Fruit fly (Drosophila melanogaster) whole organism, embryonic: ENCODE results near the gene Tasp1.

ENCODE experiments used
- Atf3 ChIP-seq: fragments of 200-800 bp; sonication (Bioruptor generic); optimal IDR thresholded peaks from 3 replicates; lab custom pipeline; 2016; ENCODE audit warnings: missing biosample characterization, missing genetic modification characterization
- C15 ChIP-seq: fragments of 200-800 bp; sonication (Bioruptor generic); IDR thresholded peaks from 3 replicates; pipeline ENCODE4 v1.3.6; 2022; ENCODE audit warnings: missing biosample characterization, missing genetic modification characterization
- CG10654 ChIP-seq: fragments of 200-800 bp; sonication (Bioruptor generic); optimal IDR thresholded peaks from 2 replicates; lab custom pipeline; 2016; ENCODE audit warnings: missing biosample characterization, missing genetic modification characterization
- CG11247 ChIP-seq: fragments of 200-800 bp; sonication (Bioruptor generic); IDR thresholded peaks from 2 replicates; pipeline ENCODE4 v1.3.6; 2022; ENCODE audit warnings: missing biosample characterization, missing genetic modification characterization
- CG11456 ChIP-seq: fragments of 200-800 bp; sonication (Bioruptor generic); IDR thresholded peaks from 3 replicates; pipeline ENCODE4 v1.3.6; 2022; ENCODE audit warnings: missing biosample characterization, missing genetic modification characterization
- CG13775 ChIP-seq: fragments of 200-800 bp; sonication (Bioruptor generic); optimal IDR thresholded peaks from 3 replicates; lab custom pipeline; 2017; ENCODE audit warnings: missing biosample characterization, mild to moderate bottlenecking, missing genetic modification characterization
- CG14710 ChIP-seq: fragments of 200-800 bp; sonication (Bioruptor generic); optimal IDR thresholded peaks from 3 replicates; lab custom pipeline; 2019; ENCODE audit warnings: missing biosample characterization, mild to moderate bottlenecking, missing genetic modification characterization, moderate library complexity
- CG18619 ChIP-seq: fragments of 200-800 bp; sonication (Bioruptor generic); optimal IDR thresholded peaks from 3 replicates; lab custom pipeline; 2017; ENCODE audit warnings: missing biosample characterization, mild to moderate bottlenecking, missing genetic modification characterization
- CG2678 ChIP-seq: fragments of 200-800 bp; sonication (Bioruptor generic); optimal IDR thresholded peaks from 3 replicates; lab custom pipeline; 2019; ENCODE audit warnings: missing biosample characterization, mild to moderate bottlenecking, missing genetic modification characterization, moderate library complexity
- CG2889 ChIP-seq: fragments of 200-800 bp; sonication (Bioruptor generic); IDR thresholded peaks from 3 replicates; pipeline ENCODE4 v1.3.6; 2022; ENCODE audit warnings: missing biosample characterization, missing genetic modification characterization
- CG30403 ChIP-seq: fragments of 200-800 bp; sonication (Bioruptor generic); optimal IDR thresholded peaks from 3 replicates; lab custom pipeline; 2016; ENCODE audit warnings: missing biosample characterization, missing genetic modification characterization
- CG32532 ChIP-seq: fragments of 200-800 bp; sonication (Bioruptor generic); IDR thresholded peaks from 2 replicates; pipeline ENCODE4 v1.3.6; 2022; ENCODE audit warnings: missing biosample characterization, missing genetic modification characterization
- CG32772 ChIP-seq: fragments of 200-800 bp; sonication (Bioruptor generic); IDR thresholded peaks from 2 replicates; pipeline ENCODE4 v1.3.6; 2022; ENCODE audit warnings: missing biosample characterization, missing genetic modification characterization
- CG3995 ChIP-seq: fragments of 200-800 bp; sonication (Bioruptor generic); optimal IDR thresholded peaks from 3 replicates; lab custom pipeline; 2016; ENCODE audit warnings: missing biosample characterization, missing genetic modification characterization
- CG4282 ChIP-seq: fragments of 200-800 bp; sonication (Bioruptor generic); optimal IDR thresholded peaks from 2 replicates; lab custom pipeline; 2016; ENCODE audit warnings: missing biosample characterization, missing genetic modification characterization
- CG4424 ChIP-seq: fragments of 200-800 bp; sonication (Bioruptor generic); optimal IDR thresholded peaks from 3 replicates; lab custom pipeline; 2016; ENCODE audit warnings: missing biosample characterization, missing genetic modification characterization
- CG5180 ChIP-seq: fragments of 200-800 bp; sonication (Bioruptor generic); optimal IDR thresholded peaks from 3 replicates; lab custom pipeline; 2017; ENCODE audit warnings: missing biosample characterization, missing genetic modification characterization, mild to moderate bottlenecking, moderate library complexity, missing genetic modification reagents
- CG6791 ChIP-seq: fragments of 200-800 bp; sonication (Bioruptor generic); IDR thresholded peaks from 3 replicates; pipeline ENCODE4 v1.3.6; 2022; ENCODE audit warnings: missing biosample characterization, missing genetic modification characterization; ENCODE audit not compliant: partially characterized antibody
- CG7357 ChIP-seq: fragments of 200-800 bp; sonication (Bioruptor generic); IDR thresholded peaks from 3 replicates; pipeline ENCODE4 v1.3.6; 2022; ENCODE audit warnings: missing biosample characterization, missing genetic modification characterization
- CG7372 ChIP-seq: fragments of 200-800 bp; sonication (Bioruptor generic); IDR thresholded peaks from 2 replicates; pipeline ENCODE4 v1.3.6; 2022; ENCODE audit warnings: missing biosample characterization, missing genetic modification characterization
- CG8089 ChIP-seq: fragments of 200-800 bp; sonication (Bioruptor generic); optimal IDR thresholded peaks from 3 replicates; lab custom pipeline; 2016; ENCODE audit warnings: missing biosample characterization, missing genetic modification characterization
- CG8388 ChIP-seq: fragments of 200-800 bp; sonication (Bioruptor generic); optimal IDR thresholded peaks from 2 replicates; lab custom pipeline; 2019; ENCODE audit warnings: missing biosample characterization, mild to moderate bottlenecking, missing genetic modification characterization, moderate library complexity
- CTCF ChIP-seq: fragments of 200-800 bp; sonication (Bioruptor generic); optimal IDR thresholded peaks from 2 replicates; lab custom pipeline; 2017; ENCODE audit warnings: missing biosample characterization, mild to moderate bottlenecking, missing genetic modification characterization, moderate library complexity
- Dip3 ChIP-seq: fragments of 200-800 bp; sonication (Bioruptor generic); optimal IDR thresholded peaks from 3 replicates; lab custom pipeline; 2016; ENCODE audit warnings: missing biosample characterization, missing genetic modification characterization
- Dp ChIP-seq: fragments of 200-800 bp; sonication (Bioruptor generic); optimal IDR thresholded peaks from 2 replicates; lab custom pipeline; 2018; ENCODE audit warnings: missing biosample characterization, mild to moderate bottlenecking, missing genetic modification characterization, moderate library complexity
- Fer2 ChIP-seq: fragments of 200-800 bp; sonication (Bioruptor generic); optimal IDR thresholded peaks from 2 replicates; lab custom pipeline; 2018; ENCODE audit warnings: missing biosample characterization, mild to moderate bottlenecking, missing genetic modification characterization, moderate library complexity
- Hr3 ChIP-seq: fragments of 200-800 bp; sonication (Bioruptor generic); optimal IDR thresholded peaks from 3 replicates; lab custom pipeline; 2016; ENCODE audit warnings: missing biosample characterization, missing genetic modification characterization
- NfI ChIP-seq: fragments of 200-800 bp; sonication (Bioruptor generic); optimal IDR thresholded peaks from 3 replicates; lab custom pipeline; 2018; ENCODE audit warnings: missing biosample characterization, mild to moderate bottlenecking, missing genetic modification characterization, moderate library complexity
- Sin3A ChIP-seq: fragments of >200 bp; optimal IDR thresholded peaks from 2 replicates; lab custom pipeline; 2018
- Sry-δ ChIP-seq: fragments of 200-800 bp; sonication (Bioruptor generic); optimal IDR thresholded peaks from 2 replicates; lab custom pipeline; 2016; ENCODE audit warnings: missing biosample characterization, missing genetic modification characterization
- Tbp ChIP-seq: fragments of >200 bp; optimal IDR thresholded peaks from 2 replicates; lab custom pipeline; 2018; ENCODE audit warnings: missing biosample characterization, missing genetic modification characterization
- Trl ChIP-seq, 3 experiments: fragments of >200 bp in 2 of 3; fragments of 200-800 bp in 1 of 3; sonication (Bioruptor generic) in 1 of 3; optimal IDR thresholded peaks; 2 replicates in 1 of 3; 3 replicates in 2 of 3; lab custom pipeline; 2016 to 2017; ENCODE audit warnings: missing biosample characterization in 1 of 3, missing genetic modification characterization in 1 of 3
- ara ChIP-seq: fragments of 200-800 bp; sonication (Bioruptor generic); IDR thresholded peaks from 2 replicates; pipeline ENCODE4 v1.3.6; 2022; ENCODE audit warnings: missing biosample characterization, missing genetic modification characterization
- gro ChIP-seq: fragments of 200-800 bp; sonication (Bioruptor generic); optimal IDR thresholded peaks from 2 replicates; lab custom pipeline; 2016; ENCODE audit warnings: missing biosample characterization, missing genetic modification characterization
- inv ChIP-seq: fragments of 200-800 bp; sonication (Bioruptor generic); IDR thresholded peaks from 2 replicates; pipeline ENCODE4 v1.3.6; 2022; ENCODE audit warnings: missing biosample characterization, missing genetic modification characterization; ENCODE audit not compliant: partially characterized antibody
- jigr1 ChIP-seq: fragments of 200-800 bp; sonication (Bioruptor generic); IDR thresholded peaks from 3 replicates; pipeline ENCODE4 v1.3.6; 2022; ENCODE audit warnings: missing biosample characterization, missing genetic modification characterization
- lmd ChIP-seq: fragments of 200-800 bp; sonication (Bioruptor generic); IDR thresholded peaks from 2 replicates; pipeline ENCODE4 v1.3.6; 2022; ENCODE audit warnings: missing biosample characterization, missing genetic modification characterization
- luna ChIP-seq: fragments of 200-800 bp; sonication (Bioruptor generic); optimal IDR thresholded peaks from 2 replicates; lab custom pipeline; 2016; ENCODE audit warnings: missing biosample characterization, missing genetic modification characterization
- nerfin-1 ChIP-seq: fragments of 200-800 bp; sonication (Bioruptor generic); optimal IDR thresholded peaks from 3 replicates; lab custom pipeline; 2019; ENCODE audit warnings: missing biosample characterization, mild to moderate bottlenecking, missing genetic modification characterization, moderate library complexity
- odd ChIP-seq: fragments of 200-800 bp; sonication (Bioruptor generic); optimal IDR thresholded peaks from 2 replicates; lab custom pipeline; 2017; ENCODE audit warnings: missing biosample characterization, mild to moderate bottlenecking, missing genetic modification characterization
- onecut ChIP-seq: fragments of 200-800 bp; sonication (Bioruptor generic); IDR thresholded peaks from 2 replicates; pipeline ENCODE4 v1.3.6; 2022; ENCODE audit warnings: missing biosample characterization, missing genetic modification characterization
- peb ChIP-seq: fragments of 200-800 bp; sonication (Bioruptor generic); IDR thresholded peaks from 2 replicates; pipeline ENCODE4 v1.3.6; 2022; ENCODE audit warnings: missing biosample characterization, missing genetic modification characterization
- prd ChIP-seq, 3 experiments: fragments of >200 bp in 2 of 3; fragments of 200-800 bp in 1 of 3; sonication (Bioruptor generic) in 1 of 3; optimal IDR thresholded peaks in 2 of 3; IDR thresholded peaks in 1 of 3; 2 replicates in 2 of 3; 3 replicates in 1 of 3; pipeline versions ENCODE4 v1.3.6 to Lab custom; 2017 to 2022; ENCODE audit warnings: missing biosample characterization in 1 of 3, missing genetic modification characterization in 1 of 3
- pzg ChIP-seq: fragments of 200-800 bp; sonication (Bioruptor generic); optimal IDR thresholded peaks from 3 replicates; lab custom pipeline; 2018; ENCODE audit warnings: missing biosample characterization, mild to moderate bottlenecking, missing genetic modification characterization, moderate library complexity
- sob ChIP-seq: fragments of 200-800 bp; sonication (Bioruptor generic); IDR thresholded peaks from 2 replicates; pipeline ENCODE4 v1.3.6; 2022; ENCODE audit warnings: missing biosample characterization, missing genetic modification characterization
- stwl ChIP-seq: fragments of 200-800 bp; sonication (Bioruptor generic); optimal IDR thresholded peaks from 3 replicates; lab custom pipeline; 2018; ENCODE audit warnings: missing biosample characterization, mild to moderate bottlenecking, missing genetic modification characterization, moderate library complexity
- tgo ChIP-seq: fragments of 200-800 bp; sonication (Bioruptor generic); IDR thresholded peaks from 3 replicates; pipeline ENCODE4 v1.3.6; 2022; ENCODE audit warnings: missing biosample characterization, missing genetic modification characterization
- tin ChIP-seq: fragments of 200-800 bp; sonication (Bioruptor generic); optimal IDR thresholded peaks from 3 replicates; lab custom pipeline; 2016; ENCODE audit warnings: missing biosample characterization, missing genetic modification characterization
- tll ChIP-seq, 2 experiments: fragments of 200-800 bp in 1 of 2; fragments of >200 bp in 1 of 2; sonication (Bioruptor generic) in 1 of 2; optimal IDR thresholded peaks; 2 replicates each; lab custom pipeline; 2017 to 2019; ENCODE audit warnings: missing biosample characterization in 2 of 2, missing genetic modification characterization in 2 of 2, mild to moderate bottlenecking in 1 of 2, moderate library complexity in 1 of 2
- unpg ChIP-seq: fragments of 200-800 bp; sonication (Bioruptor generic); optimal IDR thresholded peaks from 3 replicates; lab custom pipeline; 2018; ENCODE audit warnings: missing biosample characterization, mild to moderate bottlenecking, missing genetic modification characterization, moderate library complexity
- yki ChIP-seq: fragments of >200 bp; optimal IDR thresholded peaks from 3 replicates; lab custom pipeline; 2018

Tasp1 gene

dm6 chr3L:16128973-16129745, 41.8 kb upstream of the Tasp1 start, which contains the start of gene SsRbeta (continued):
- peak; percentile 4 for TF ChIP-seq CG8388 (GFP tag; lab: Kevin White, UChicago)
- TF ChIP-seq pzg (GFP tag; lab: Kevin White, UChicago) = peak; percentile 91
- TF ChIP-seq CG2678 (tag; lab: Kevin White, UChicago) = peak; percentile 31
- TF ChIP-seq CG3995 = no peak
- TF ChIP-seq Atf3 (GFP tag; lab: Kevin White, UChicago) = peak; percentile 2
- TF ChIP-seq CG11247 (GFP tag; lab: Robert Waterston, UW) = peak; percentile 56
- TF ChIP-seq prd (optimal IDR thresholded peaks at IDR 0.05; lab: Kevin White, UChicago) = no peak
- TF ChIP-seq prd (GFP tag; IDR thresholded peaks at IDR 0.05; lab: Robert Waterston, UW) = peak; percentile 49
- TF ChIP-seq sob (GFP tag; lab: Robert Waterston, UW) = peak; percentile 44
- peak; percentile 58 for TF ChIP-seq CG7372 (GFP tag; lab: Robert Waterston, UW)
- TF ChIP-seq CG5180 (GFP tag; lab: Kevin White, UChicago) = peak; percentile 13
- peak; percentile 25 for TF ChIP-seq Dp
- peak; percentile 48; the same call in 1 of the 2 replicates for TF ChIP-seq CG32772 (GFP tag; lab: Robert Waterston, UW)
- peak; percentile 60 for TF ChIP-seq Sry-δ (GFP tag; lab: Kevin White, UChicago)
- TF ChIP-seq CG7357 (GFP tag; lab: Robert Waterston, UW) = 0 out of 3 replicates have a peak, but pooled peaks have one; percentile 6
- TF ChIP-seq CG11456 = peak; percentile 64
- peak; percentile 55 for TF ChIP-seq CG30403 (GFP tag; lab: Kevin White, UChicago)
- peak; percentile 36 for TF ChIP-seq unpg (GFP tag; lab: Kevin White, UChicago)
- TF ChIP-seq gro = peak; percentile 43
- no peak; the same call in 1 of the 2 replicates for TF ChIP-seq onecut (GFP tag; lab: Robert Waterston, UW)
- TF ChIP-seq CG6791 (GFP tag; lab: Robert Waterston, UW) = peak; percentile 82
- TF ChIP-seq CG10654 (GFP tag; lab: Kevin White, UChicago) = no peak
- TF ChIP-seq odd (GFP tag; lab: Kevin White, UChicago) = no peak
- no peak for TF ChIP-seq C15 (GFP tag; lab: Robert Waterston, UW)
- peak; percentile 26 for TF ChIP-seq tin (GFP tag; lab: Kevin White, UChicago)
- no peak for TF ChIP-seq CG8089
- no peak for TF ChIP-seq CG18619
- TF ChIP-seq lmd (GFP tag; lab: Robert Waterston, UW) = peak; percentile 4; the same call in 1 of the 2 replicates
- TF ChIP-seq CTCF = peak; percentile 3
- peak; percentile 37 for TF ChIP-seq Sin3A (lab: Kevin White, UChicago)
- no peak for TF ChIP-seq luna (GFP tag; lab: Kevin White, UChicago)
- TF ChIP-seq tll (GFP tag; optimal IDR thresholded peaks at IDR 0.05; lab: Kevin White, UChicago) = no peak
- TF ChIP-seq NfI = peak; percentile 9
- TF ChIP-seq tgo = peak; percentile 49
- peak; percentile 40 for TF ChIP-seq CG14710
- no peak for TF ChIP-seq Hr3 (GFP tag; lab: Kevin White, UChicago)

- TF ChIP-seq CG13775 (GFP tag; lab: Kevin White, UChicago) (peak; percentile 67), nerfin-1 (peak; percentile 76), jigr1 (GFP tag; lab: Robert Waterston, UW) (peak; percentile 55; the same call in 1 of the 3 replicates), ara (GFP tag; lab: Robert Waterston, UW) (peak; percentile 76), CG32532 (GFP tag; lab: Robert Waterston, UW) (peak; percentile 77), stwl (tag; lab: Kevin White, UChicago) (peak; percentile 15), Tbp (GFP tag; lab: Kevin White, UChicago) (no peak), inv (GFP tag; lab: Robert Waterston, UW) (no peak), Fer2 (tag; lab: Kevin White, UChicago) (peak; percentile 64), Trl (optimal IDR thresholded peaks at IDR 0.05; lab: Kevin White, UChicago) (no peak), Trl (GFP tag; optimal IDR thresholded peaks at IDR 0.05; lab: Kevin White, UChicago) (peak; percentile 94), CG4282 (GFP tag; lab: Kevin White, UChicago) (peak; percentile 87), peb (peak; percentile 52; the same call in 1 of the 2 replicates), CG2889 (GFP tag; lab: Robert Waterston, UW) (peak; percentile 69; the same call in 2 of the 3 replicates), yki (lab: Kevin White, UChicago) (no peak), CG4424 (GFP tag; lab: Kevin White, UChicago) (peak; percentile 82), Dip3 (GFP tag; lab: Kevin White, UChicago) (peak; percentile 84)
Measured at dm6 chr3L:16128481-16128972, 41.2 kb upstream of the Tasp1 start, which contains the start of gene Pgm1. Gene Pgm1, minus strand, starts transcription at chr3L:16128531.
